Fruit fly (Drosophila melanogaster): ENCODE data around the gene GatA.

The GatA gene

dm6 chr3R:19073002-19073401, 44.3 kb upstream of the GatA start (continued):
- TF ChIP-seq hkb (optimal IDR thresholded peaks at IDR 0.05) (no peak), hkb (GFP tag; IDR thresholded peaks at IDR 0.05) (peak; percentile 72; the same call in 1 of the 2 replicates), CG6765 (GFP tag; optimal IDR thresholded peaks at IDR 0.05) (no peak), gcm (GFP tag; optimal IDR thresholded peaks at IDR 0.05) (peak; percentile 61), Ets65A (GFP tag) (peak; percentile 33), gem (tag; optimal IDR thresholded peaks at IDR 0.05) (peak; percentile 74), Xrp1 (GFP tag; IDR thresholded peaks at IDR 0.05) (peak; percentile 86), CG8765 (GFP tag; IDR thresholded peaks at IDR 0.05) (no peak), insv (GFP tag; optimal IDR thresholded peaks at IDR 0.05) (no peak), Kr (GFP tag; optimal IDR thresholded peaks at IDR 0.05) (no peak), schlank (tag; optimal IDR thresholded peaks at IDR 0.05) (no peak), Dad (GFP tag; optimal IDR thresholded peaks at IDR 0.05) (no peak), sisA (GFP tag; IDR thresholded peaks at IDR 0.05) (peak; percentile 31; the same call in 1 of the 2 replicates), CG17912 (GFP tag; optimal IDR thresholded peaks at IDR 0.05) (no peak), HHEX (GFP tag; optimal IDR thresholded peaks at IDR 0.05) (no peak), CG6813 (GFP tag; optimal IDR thresholded peaks at IDR 0.05) (peak; percentile 2), D (optimal IDR thresholded peaks at IDR 0.05) (no peak), D (GFP tag; optimal IDR thresholded peaks at IDR 0.05) (peak; percentile 54), bab2 (GFP tag; optimal IDR thresholded peaks at IDR 0.05) (peak; percentile 33), sim (GFP tag; IDR thresholded peaks at IDR 0.05) (no peak), CG12071 (GFP tag; optimal IDR thresholded peaks at IDR 0.05) (no peak), az2 (GFP tag; optimal IDR thresholded peaks at IDR 0.05) (peak; percentile 46), CG13287 (GFP tag; IDR thresholded peaks at IDR 0.05; ENCODE audit: partially characterized antibody) (no peak), jigr1 (GFP tag; IDR thresholded peaks at IDR 0.05) (no peak), Atf-2 (GFP tag; optimal IDR thresholded peaks at IDR 0.05) (no peak), CG17186 (GFP tag; optimal IDR thresholded peaks at IDR 0.05) (no peak), Rfx (GFP tag; IDR thresholded peaks at IDR 0.05) (no peak), E2f1 (GFP tag; IDR thresholded peaks at IDR 0.05) (peak; percentile 48), exex (tag; optimal IDR thresholded peaks at IDR 0.05) (no peak), tll (GFP tag; optimal IDR thresholded peaks at IDR 0.05) (no peak), chm (GFP tag; IDR thresholded peaks at IDR 0.05) (no peak), Fer2 (tag; optimal IDR thresholded peaks at IDR 0.05) (no peak), odd (GFP tag; optimal IDR thresholded peaks at IDR 0.05) (peak; percentile 1), CG12391 (tag; optimal IDR thresholded peaks at IDR 0.05) (peak; percentile 56), Six4 (GFP tag; optimal IDR thresholded peaks at IDR 0.05) (no peak), CG1602 (GFP tag; optimal IDR thresholded peaks at IDR 0.05) (peak; percentile 12), cwo (GFP tag; optimal IDR thresholded peaks at IDR 0.05) (no peak), sens-2 (GFP tag; IDR thresholded peaks at IDR 0.05) (peak; percentile 41; the same call in 1 of the 2 replicates), CG15011 (GFP tag; optimal IDR thresholded peaks at IDR 0.05) (peak; percentile 3), Chrac-16 (GFP tag; optimal IDR thresholded peaks at IDR 0.05) (no peak), CG17568 (GFP tag; optimal IDR thresholded peaks at IDR 0.05) (no peak), CG9727 (GFP tag; optimal IDR thresholded peaks at IDR 0.05) (peak; percentile 63), Sry-δ (GFP tag; optimal IDR thresholded peaks at IDR 0.05) (no peak), CG8089 (GFP tag; optimal IDR thresholded peaks at IDR 0.05) (no peak), cg (GFP tag; optimal IDR thresholded peaks at IDR 0.05) (no peak), CG9817 (tag; optimal IDR thresholded peaks at IDR 0.05) (no peak), eve (GFP tag; optimal IDR thresholded peaks at IDR 0.05) (peak in 1 of 2 experiments; percentile 54), CG2120 (GFP tag; optimal IDR thresholded peaks at IDR 0.05) (no peak), z (GFP tag; IDR thresholded peaks at IDR 0.05) (no peak), Meics (GFP tag; optimal IDR thresholded peaks at IDR 0.05) (no peak), CG11696 (GFP tag; IDR thresholded peaks at IDR 0.05) (no peak), Hmx (GFP tag; optimal IDR thresholded peaks at IDR 0.05) (no peak)
